Fruit fly (Drosophila melanogaster) whole organism, embryonic: ENCODE data around the gene blot.

Experiments used
- Ada2b ChIP-seq: fragments of 200-800 bp; sonication (Bioruptor generic); IDR thresholded peaks from 2 replicates; pipeline ENCODE4 v1.3.6; 2022; ENCODE audit warnings: missing biosample characterization, missing genetic modification characterization
- CG10366 ChIP-seq: fragments of 200-800 bp; sonication (Bioruptor generic); IDR thresholded peaks from 2 replicates; pipeline ENCODE4 v1.3.6; 2022; ENCODE audit warnings: missing biosample characterization, missing genetic modification characterization
- CG10565 ChIP-seq: fragments of 200-800 bp; sonication (Bioruptor generic); optimal IDR thresholded peaks from 3 replicates; lab custom pipeline; 2016; ENCODE audit warnings: missing biosample characterization, mild to moderate bottlenecking, missing genetic modification characterization
- CG1233 ChIP-seq: fragments of 200-800 bp; sonication (Bioruptor generic); optimal IDR thresholded peaks from 4 replicates; lab custom pipeline; 2018; ENCODE audit warnings: missing biosample characterization, mild to moderate bottlenecking, missing genetic modification characterization
- CG13424 ChIP-seq: fragments of 200-800 bp; sonication (Bioruptor generic); optimal IDR thresholded peaks from 2 replicates; lab custom pipeline; 2019; ENCODE audit warnings: missing biosample characterization, mild to moderate bottlenecking, missing genetic modification characterization, moderate library complexity
- CG13775 ChIP-seq: fragments of 200-800 bp; sonication (Bioruptor generic); optimal IDR thresholded peaks from 3 replicates; lab custom pipeline; 2017; ENCODE audit warnings: missing biosample characterization, mild to moderate bottlenecking, missing genetic modification characterization
- CG15073 ChIP-seq: fragments of 200-800 bp; sonication (Bioruptor generic); optimal IDR thresholded peaks from 2 replicates; lab custom pipeline; 2016; ENCODE audit warnings: missing biosample characterization, missing genetic modification characterization
- CG15601 ChIP-seq: fragments of 200-800 bp; sonication (Bioruptor generic); optimal IDR thresholded peaks from 3 replicates; lab custom pipeline; 2019; ENCODE audit warnings: missing biosample characterization, mild to moderate bottlenecking, missing genetic modification characterization, moderate library complexity
- CG1603 ChIP-seq: fragments of 200-800 bp; sonication (Bioruptor generic); optimal IDR thresholded peaks from 2 replicates; lab custom pipeline; 2019; ENCODE audit warnings: missing biosample characterization, mild to moderate bottlenecking, missing genetic modification characterization, moderate library complexity
- CG16815 ChIP-seq: fragments of 200-800 bp; sonication (Bioruptor generic); optimal IDR thresholded peaks from 3 replicates; lab custom pipeline; 2017; ENCODE audit warnings: missing biosample characterization, mild to moderate bottlenecking, missing genetic modification characterization
- CG17186 ChIP-seq: fragments of 200-800 bp; sonication (Bioruptor generic); optimal IDR thresholded peaks from 3 replicates; lab custom pipeline; 2017; ENCODE audit warnings: missing biosample characterization, missing genetic modification reagents, missing genetic modification characterization
- CG17568 ChIP-seq: fragments of 200-800 bp; sonication (Bioruptor generic); optimal IDR thresholded peaks from 2 replicates; lab custom pipeline; 2018; ENCODE audit warnings: missing biosample characterization, mild to moderate bottlenecking, missing genetic modification characterization, moderate library complexity
- CG17912 ChIP-seq: fragments of 200-800 bp; sonication (Bioruptor generic); optimal IDR thresholded peaks from 2 replicates; lab custom pipeline; 2018; ENCODE audit warnings: missing biosample characterization, mild to moderate bottlenecking, missing genetic modification characterization
- CG32772 ChIP-seq: fragments of 200-800 bp; sonication (Bioruptor generic); IDR thresholded peaks from 2 replicates; pipeline ENCODE4 v1.3.6; 2022; ENCODE audit warnings: missing biosample characterization, missing genetic modification characterization
- CG3995 ChIP-seq: fragments of 200-800 bp; sonication (Bioruptor generic); optimal IDR thresholded peaks from 3 replicates; lab custom pipeline; 2016; ENCODE audit warnings: missing biosample characterization, missing genetic modification characterization
- CG4730 ChIP-seq: fragments of 200-800 bp; sonication (Bioruptor generic); IDR thresholded peaks from 2 replicates; pipeline ENCODE4 v1.3.6; 2022; ENCODE audit warnings: missing biosample characterization, missing genetic modification characterization
- CG5245 ChIP-seq: fragments of 200-800 bp; sonication (Bioruptor generic); optimal IDR thresholded peaks from 3 replicates; lab custom pipeline; 2016; ENCODE audit warnings: missing biosample characterization, missing genetic modification characterization
- CG9215 ChIP-seq: fragments of 200-800 bp; sonication (Bioruptor generic); IDR thresholded peaks from 2 replicates; pipeline ENCODE4 v1.3.6; 2022; ENCODE audit warnings: missing biosample characterization, missing genetic modification characterization
- Chrac-16 ChIP-seq: fragments of 200-800 bp; sonication (Bioruptor generic); optimal IDR thresholded peaks from 3 replicates; lab custom pipeline; 2016; ENCODE audit warnings: missing biosample characterization, missing genetic modification characterization
- CrebB ChIP-seq: fragments of 200-800 bp; sonication (Bioruptor generic); optimal IDR thresholded peaks from 3 replicates; lab custom pipeline; 2018; ENCODE audit warnings: missing biosample characterization, mild to moderate bottlenecking, missing genetic modification characterization
- Dad ChIP-seq: fragments of 200-800 bp; sonication (Bioruptor generic); optimal IDR thresholded peaks from 3 replicates; lab custom pipeline; 2016; ENCODE audit warnings: missing biosample characterization, missing genetic modification characterization
- Eip74EF ChIP-seq, 2 experiments: fragments of 200-800 bp in 1 of 2; fragments of >200 bp in 1 of 2; sonication (Bioruptor generic) in 1 of 2; optimal IDR thresholded peaks; 2 replicates each; lab custom pipeline; 2017 to 2019; ENCODE audit warnings: missing biosample characterization in 2 of 2, missing genetic modification characterization in 2 of 2, mild to moderate bottlenecking in 1 of 2, moderate library complexity in 1 of 2
- Elba2 ChIP-seq: fragments of 200-800 bp; sonication (Bioruptor generic); optimal IDR thresholded peaks from 3 replicates; lab custom pipeline; 2016; ENCODE audit warnings: missing biosample characterization, missing genetic modification characterization
- Hr39 ChIP-seq: fragments of >200 bp; optimal IDR thresholded peaks from 2 replicates; lab custom pipeline; 2017
- Hsf ChIP-seq: fragments of 200-800 bp; sonication (Bioruptor generic); optimal IDR thresholded peaks from 3 replicates; lab custom pipeline; 2016; ENCODE audit warnings: missing biosample characterization, missing genetic modification characterization
- Myb ChIP-seq: fragments of 200-800 bp; sonication (Bioruptor generic); optimal IDR thresholded peaks from 2 replicates; lab custom pipeline; 2016; ENCODE audit warnings: missing biosample characterization, missing genetic modification characterization
- Nf-YB ChIP-seq: fragments of 200-800 bp; sonication (Bioruptor generic); optimal IDR thresholded peaks from 3 replicates; lab custom pipeline; 2019; ENCODE audit warnings: missing biosample characterization, mild to moderate bottlenecking, missing genetic modification characterization, moderate library complexity
- NfI ChIP-seq: fragments of 200-800 bp; sonication (Bioruptor generic); optimal IDR thresholded peaks from 3 replicates; lab custom pipeline; 2018; ENCODE audit warnings: missing biosample characterization, mild to moderate bottlenecking, missing genetic modification characterization, moderate library complexity
- Rx ChIP-seq: fragments of 200-800 bp; sonication (Bioruptor generic); IDR thresholded peaks from 2 replicates; pipeline ENCODE4 v1.3.6; 2022; ENCODE audit warnings: missing biosample characterization, missing genetic modification characterization
- Scr ChIP-seq: fragments of 200-800 bp; sonication (Bioruptor generic); IDR thresholded peaks from 2 replicates; pipeline ENCODE4 v1.3.6; 2022; ENCODE audit warnings: missing biosample characterization, missing genetic modification characterization; ENCODE audit not compliant: partially characterized antibody
- Sox102F ChIP-seq: fragments of 200-800 bp; sonication (Bioruptor generic); optimal IDR thresholded peaks from 2 replicates; lab custom pipeline; 2018; ENCODE audit warnings: missing biosample characterization, mild to moderate bottlenecking, missing genetic modification characterization, moderate library complexity
- Tbp ChIP-seq: fragments of >200 bp; optimal IDR thresholded peaks from 2 replicates; lab custom pipeline; 2018; ENCODE audit warnings: missing biosample characterization, missing genetic modification characterization
- Xrp1 ChIP-seq: fragments of 200-800 bp; sonication (Bioruptor generic); IDR thresholded peaks from 2 replicates; pipeline ENCODE4 v1.3.6; 2022; ENCODE audit warnings: missing biosample characterization, missing genetic modification characterization
- bbx ChIP-seq: fragments of 200-800 bp; sonication (Bioruptor generic); IDR thresholded peaks from 2 replicates; pipeline ENCODE4 v1.3.6; 2022; ENCODE audit warnings: missing biosample characterization, missing genetic modification characterization; ENCODE audit not compliant: partially characterized antibody
- bigmax ChIP-seq: fragments of 200-800 bp; sonication (Bioruptor generic); optimal IDR thresholded peaks from 2 replicates; lab custom pipeline; 2018; ENCODE audit warnings: missing biosample characterization, mild to moderate bottlenecking, missing genetic modification characterization
- crc ChIP-seq: fragments of 200-800 bp; sonication (Bioruptor generic); optimal IDR thresholded peaks from 2 replicates; lab custom pipeline; 2016; ENCODE audit warnings: missing biosample characterization, missing genetic modification characterization
- esg ChIP-seq: fragments of 200-800 bp; sonication (Bioruptor generic); conservative IDR thresholded peaks from 2 replicates; pipeline ENCODE4 v1.3.6; 2022; ENCODE audit warnings: missing biosample characterization, missing genetic modification characterization
- gsb ChIP-seq: fragments of 200-800 bp; sonication (Bioruptor generic); IDR thresholded peaks from 2 replicates; pipeline ENCODE4 v1.3.6; 2022; ENCODE audit warnings: missing biosample characterization, missing genetic modification characterization
- klu ChIP-seq: fragments of 200-800 bp; sonication (Bioruptor generic); IDR thresholded peaks from 2 replicates; pipeline ENCODE4 v1.3.6; 2022; ENCODE audit warnings: missing biosample characterization, missing genetic modification characterization
- lmd ChIP-seq: fragments of 200-800 bp; sonication (Bioruptor generic); IDR thresholded peaks from 2 replicates; pipeline ENCODE4 v1.3.6; 2022; ENCODE audit warnings: missing biosample characterization, missing genetic modification characterization
- nerfin-1 ChIP-seq: fragments of 200-800 bp; sonication (Bioruptor generic); optimal IDR thresholded peaks from 3 replicates; lab custom pipeline; 2019; ENCODE audit warnings: missing biosample characterization, mild to moderate bottlenecking, missing genetic modification characterization, moderate library complexity
- nmo ChIP-seq: fragments of 200-800 bp; sonication (Bioruptor generic); optimal IDR thresholded peaks from 2 replicates; lab custom pipeline; 2018; ENCODE audit warnings: missing biosample characterization, mild to moderate bottlenecking, missing genetic modification characterization, moderate library complexity
- onecut ChIP-seq: fragments of 200-800 bp; sonication (Bioruptor generic); IDR thresholded peaks from 2 replicates; pipeline ENCODE4 v1.3.6; 2022; ENCODE audit warnings: missing biosample characterization, missing genetic modification characterization
- p53 ChIP-seq: fragments of 200-800 bp; sonication (Bioruptor generic); optimal IDR thresholded peaks from 2 replicates; lab custom pipeline; 2016; ENCODE audit warnings: missing biosample characterization, missing genetic modification characterization
- rib ChIP-seq: fragments of 200-800 bp; sonication (Bioruptor generic); IDR thresholded peaks from 2 replicates; pipeline ENCODE4 v1.3.6; 2022; ENCODE audit warnings: missing biosample characterization, missing genetic modification characterization
- sd ChIP-seq: fragments of 200-800 bp; sonication (Bioruptor generic); optimal IDR thresholded peaks from 3 replicates; lab custom pipeline; 2018; ENCODE audit warnings: missing biosample characterization, mild to moderate bottlenecking, missing genetic modification characterization, moderate library complexity
- usp ChIP-seq: fragments of >200 bp; optimal IDR thresholded peaks from 2 replicates; lab custom pipeline; 2017; ENCODE audit warnings: missing biosample characterization, missing genetic modification characterization
- z ChIP-seq: fragments of 200-800 bp; sonication (Bioruptor generic); IDR thresholded peaks from 3 replicates; pipeline ENCODE4 v1.3.6; 2022; ENCODE audit warnings: missing biosample characterization, missing genetic modification characterization
- zen2 ChIP-seq: fragments of 200-800 bp; sonication (Bioruptor generic); IDR thresholded peaks from 3 replicates; pipeline ENCODE4 v1.3.6; 2022; ENCODE audit warnings: missing biosample characterization, missing genetic modification characterization; ENCODE audit not compliant: partially characterized antibody
- zfh2 ChIP-seq: fragments of 200-800 bp; sonication (Bioruptor generic); optimal IDR thresholded peaks from 2 replicates; lab custom pipeline; 2016; ENCODE audit warnings: missing biosample characterization, missing genetic modification characterization

Gene blot

DNA sequence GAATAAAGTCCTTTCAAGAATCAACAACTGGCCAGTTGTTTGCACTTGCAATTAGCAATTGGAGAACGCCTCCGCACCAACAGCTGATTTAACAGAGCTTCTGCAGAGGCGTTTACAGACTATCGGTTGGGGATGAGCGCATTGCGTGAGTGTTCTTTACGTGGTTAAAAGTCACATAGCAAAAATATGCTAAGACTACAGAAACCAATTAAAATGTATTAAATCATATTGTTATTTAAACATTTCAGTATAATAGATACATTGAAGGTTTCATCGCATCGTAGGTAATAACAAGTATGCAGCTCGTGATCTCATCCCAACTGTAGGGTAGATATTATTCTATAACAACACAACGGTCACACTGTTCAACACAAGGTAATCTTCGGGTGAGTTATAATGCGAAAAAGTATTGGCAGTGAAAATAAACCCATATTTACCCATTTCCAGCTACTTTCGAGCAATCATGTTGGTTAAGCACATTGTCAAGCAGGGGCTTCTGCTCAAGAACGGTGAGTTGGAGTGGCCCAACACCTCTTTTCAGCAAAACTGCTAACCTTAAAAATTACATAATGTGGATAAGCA is 3.9 kb upstream of the blot start, which contains the start of the genes Sec3 and COX7B (continued):
- TF ChIP-seq gsb (GFP tag; lab: Robert Waterston, UW): no peak
- TF ChIP-seq crc (GFP tag; lab: Kevin White, UChicago): no peak
- peak; percentile 26 for TF ChIP-seq CG16815 (GFP tag; lab: Kevin White, UChicago)
- peak; percentile 55 for TF ChIP-seq nerfin-1
- TF ChIP-seq CrebB: peak; percentile 60
- peak; percentile 54 for TF ChIP-seq Sox102F (GFP tag; lab: Kevin White, UChicago)
- peak; percentile 17; the same call in 1 of the 2 replicates for TF ChIP-seq klu (GFP tag; lab: Robert Waterston, UW)
- peak; percentile 61 for TF ChIP-seq CG9215
- no peak for TF ChIP-seq CG15073 (GFP tag; lab: Kevin White, UChicago)
- TF ChIP-seq lmd: peak; percentile 58; the same call in 1 of the 2 replicates
- peak; percentile 38 for TF ChIP-seq CG1233 (GFP tag; lab: Kevin White, UChicago)
- peak; percentile 96 for TF ChIP-seq Scr (GFP tag; lab: Robert Waterston, UW)
- no peak for TF ChIP-seq CG5245 (GFP tag; lab: Kevin White, UChicago)
- peak; percentile 85 for TF ChIP-seq nmo (GFP tag; lab: Kevin White, UChicago)
- TF ChIP-seq CG15601 (tag; lab: Kevin White, UChicago): peak; percentile 68
- TF ChIP-seq Elba2 (GFP tag; lab: Kevin White, UChicago): peak; percentile 67
- TF ChIP-seq bbx (GFP tag; lab: Robert Waterston, UW): peak; percentile 87
- TF ChIP-seq CG17568 (GFP tag; lab: Kevin White, UChicago): peak; percentile 52
- TF ChIP-seq CG32772 (GFP tag; lab: Robert Waterston, UW): no peak
- no peak for TF ChIP-seq Hr39 (lab: Kevin White, UChicago)
- peak; percentile 56 for TF ChIP-seq CG4730
- TF ChIP-seq Dad (GFP tag; lab: Kevin White, UChicago): peak; percentile 67
- peak; percentile 75; the same call in 2 of the 3 replicates for TF ChIP-seq zen2 (GFP tag; lab: Robert Waterston, UW)
- peak; percentile 68 for TF ChIP-seq Hsf (GFP tag; lab: Kevin White, UChicago)
- TF ChIP-seq Chrac-16 (GFP tag; lab: Kevin White, UChicago): peak; percentile 66
- TF ChIP-seq onecut (GFP tag; lab: Robert Waterston, UW): peak; percentile 11; the same call in 1 of the 2 replicates
- TF ChIP-seq Nf-YB (GFP tag; lab: Kevin White, UChicago): peak; percentile 11
- TF ChIP-seq z (GFP tag; lab: Robert Waterston, UW): no peak
- TF ChIP-seq rib (GFP tag; lab: Robert Waterston, UW): 0 out of 2 replicates have a peak, but pooled peaks have one; percentile 22
- TF ChIP-seq p53 (GFP tag; lab: Kevin White, UChicago): no peak
- TF ChIP-seq Tbp (GFP tag; lab: Kevin White, UChicago): no peak
- peak; percentile 28 for TF ChIP-seq Myb (GFP tag; lab: Kevin White, UChicago)
- TF ChIP-seq NfI: peak; percentile 61
- TF ChIP-seq Xrp1 (GFP tag; lab: Robert Waterston, UW): peak; percentile 80
- peak; percentile 67 for TF ChIP-seq CG13775 (GFP tag; lab: Kevin White, UChicago)
- no peak for TF ChIP-seq Rx (GFP tag; lab: Robert Waterston, UW)
- TF ChIP-seq Ada2b (GFP tag; lab: Robert Waterston, UW): no peak
- TF ChIP-seq zfh2 (GFP tag; lab: Kevin White, UChicago): peak; percentile 59
- peak; percentile 81 for TF ChIP-seq CG13424
- peak; percentile 20 for TF ChIP-seq CG17912 (GFP tag; lab: Kevin White, UChicago)
- peak in 1 of 2 experiments; percentile 15 for TF ChIP-seq Eip74EF (GFP tag; optimal IDR thresholded peaks at IDR 0.05; lab: Kevin White, UChicago)
- TF ChIP-seq CG1603 (tag; lab: Kevin White, UChicago): peak; percentile 82
- TF ChIP-seq CG3995 (GFP tag; lab: Kevin White, UChicago): peak; percentile 95
- TF ChIP-seq CG10366: peak; percentile 47
- no peak for TF ChIP-seq usp
- TF ChIP-seq CG17186 (GFP tag; lab: Kevin White, UChicago): peak; percentile 76
- TF ChIP-seq esg (GFP tag; lab: Robert Waterston, UW): peak; percentile 38; the same call in 1 of the 2 replicates
- peak; percentile 48 for TF ChIP-seq sd
- TF ChIP-seq bigmax (GFP tag; lab: Kevin White, UChicago): peak; percentile 20
- TF ChIP-seq CG10565 (GFP tag; lab: Kevin White, UChicago): no peak
